Worm (Caenorhabditis elegans) whole organism, L4/young adult: ENCODE measurements around the gene W03F9.11.

Experiments
- W03F9.2 ChIP-seq: fragments of 150-350 bp; optimal IDR thresholded peaks from 2 replicates; lab custom pipeline; 2014; ENCODE audit warnings: missing biosample characterization, missing genetic modification characterization
- dao-5 ChIP-seq: sonication (generic microtip); optimal IDR thresholded peaks from 2 replicates; lab custom pipeline; 2016; ENCODE audit warnings: missing genotype, missing genetic modification characterization, moderate library complexity, missing compliant biosample characterization
- him-1 ChIP-seq: sonication (generic microtip); optimal IDR thresholded peaks from 2 replicates; lab custom pipeline; 2016; ENCODE audit warnings: missing genotype, missing genetic modification reagents, missing genetic modification characterization, missing compliant biosample characterization

DNA sequence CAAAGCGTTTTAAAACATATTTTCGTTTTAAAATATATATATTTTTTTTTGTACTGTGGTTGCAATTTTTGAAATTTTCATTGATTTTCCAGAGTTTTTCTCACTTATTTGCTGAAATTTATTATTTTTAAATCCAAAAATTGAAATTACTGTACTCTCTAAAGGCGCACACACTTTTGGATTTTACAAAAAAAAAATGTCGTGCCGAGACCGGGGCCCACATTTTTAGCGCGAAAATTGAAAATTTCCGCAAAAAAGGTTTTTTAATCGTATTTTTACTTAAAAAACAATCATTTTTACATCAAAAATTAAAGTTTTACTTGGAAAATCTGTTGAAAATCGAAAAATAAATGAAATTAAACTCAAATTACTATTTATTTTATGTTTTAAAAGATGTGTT lies 44.0 kb upstream of the W03F9.11 start:
- no peak for TF ChIP-seq W03F9.2 (tag; lab: Kevin White, UChicago)
- TF ChIP-seq him-1 (tag; lab: Kevin White, UChicago) = no peak
- no peak for TF ChIP-seq dao-5 (tag; lab: Kevin White, UChicago)
